Worm (Caenorhabditis elegans): ENCODE results near the gene F55C9.11.
"Not testable (repeated sequence)": the region's sequence is repeated elsewhere in the genome, so short reads cannot be mapped to it uniquely, and the experiment has no call there.

The F55C9.11 gene

ce11 chrV:19309591-19309990, at the start of gene F55C9.11:
TSS of gene F55C9.11 (minus strand) at chrV:19309691.
- TF ChIP-seq dao-5 (tag; optimal IDR thresholded peaks at IDR 0.05) = no peak
- TF ChIP-seq W03F9.2 (tag; optimal IDR thresholded peaks at IDR 0.05) = no peak
- no peak for TF ChIP-seq him-1 (tag; optimal IDR thresholded peaks at IDR 0.05)

ce11 chrV:19358039-19358438, 48.5 kb upstream of the F55C9.11 start:
- no peak for TF ChIP-seq W03F9.2 (tag; optimal IDR thresholded peaks at IDR 0.05)

ce11 chrV:19356717-19357116, 47.2 kb upstream of the F55C9.11 start:
- TF ChIP-seq dao-5 (tag; optimal IDR thresholded peaks at IDR 0.05) (no peak), W03F9.2 (tag; optimal IDR thresholded peaks at IDR 0.05) (no peak), him-1 (tag; optimal IDR thresholded peaks at IDR 0.05) (no peak)

- TF ChIP-seq him-1 (tag; optimal IDR thresholded peaks at IDR 0.05) (no peak), W03F9.2 (tag; optimal IDR thresholded peaks at IDR 0.05) (no peak), dao-5 (tag; optimal IDR thresholded peaks at IDR 0.05) (no peak)
These were observed 45.7 kb upstream of the F55C9.11 start for ce11 chrV:19355219-19355618.

- TF ChIP-seq W03F9.2 (tag; optimal IDR thresholded peaks at IDR 0.05) = no peak
- no peak for TF ChIP-seq dao-5 (tag; optimal IDR thresholded peaks at IDR 0.05)
- no peak for TF ChIP-seq him-1 (tag; optimal IDR thresholded peaks at IDR 0.05)
These were observed 45.0 kb upstream of the F55C9.11 start for ce11 chrV:19354506-19354905.

- TF ChIP-seq dao-5 (tag; optimal IDR thresholded peaks at IDR 0.05) (no peak), W03F9.2 (tag; optimal IDR thresholded peaks at IDR 0.05) (no peak), him-1 (tag; optimal IDR thresholded peaks at IDR 0.05) (no peak)
These were observed 42.5 kb upstream of the F55C9.11 start for ce11 chrV:19351944-19352343.

ce11 chrV:19337333-19337732, 27.8 kb upstream of the F55C9.11 start:
- TF ChIP-seq dao-5 (tag; optimal IDR thresholded peaks at IDR 0.05) (no peak), W03F9.2 (tag; optimal IDR thresholded peaks at IDR 0.05) (no peak), him-1 (tag; optimal IDR thresholded peaks at IDR 0.05) (no peak)

- no peak for TF ChIP-seq him-1 (tag; optimal IDR thresholded peaks at IDR 0.05)
- no peak for TF ChIP-seq dao-5 (tag; optimal IDR thresholded peaks at IDR 0.05)
- no peak for TF ChIP-seq W03F9.2 (tag; optimal IDR thresholded peaks at IDR 0.05)
These were observed 19.8 kb upstream of the F55C9.11 start, which contains the start of gene fbxb-65 for ce11 chrV:19329263-19329662. TSS of gene fbxb-65 (plus strand) at chrV:19329563.

- TF ChIP-seq W03F9.2 (tag; optimal IDR thresholded peaks at IDR 0.05) = no peak
- TF ChIP-seq dao-5 (tag; optimal IDR thresholded peaks at IDR 0.05) = no peak
- TF ChIP-seq him-1 (tag; optimal IDR thresholded peaks at IDR 0.05) = no peak
These were observed 15.9 kb upstream of the F55C9.11 start for ce11 chrV:19325436-19325835.

ce11 chrV:19322387-19322786, 12.9 kb upstream of the F55C9.11 start, which contains the start of gene C43D7.4:
TSS of gene C43D7.4 (minus strand) at chrV:19322487.
- TF ChIP-seq him-1 (tag; optimal IDR thresholded peaks at IDR 0.05) = no peak

ce11 chrV:19320385-19320784, 10.9 kb upstream of the F55C9.11 start, which contains the start of gene sdz-6:
TSS of gene sdz-6 (plus strand) at chrV:19320613.
- no peak for TF ChIP-seq him-1 (tag; optimal IDR thresholded peaks at IDR 0.05)
- TF ChIP-seq dao-5 (tag; optimal IDR thresholded peaks at IDR 0.05) = no peak
- no peak for TF ChIP-seq W03F9.2 (tag; optimal IDR thresholded peaks at IDR 0.05)

ce11 chrV:19319460-19319995, 10.0 kb upstream of the F55C9.11 start, which contains the start of gene C43D7.7:
TSS of gene C43D7.7 (minus strand) at chrV:19319510.
- no peak for TF ChIP-seq dao-5 (tag; optimal IDR thresholded peaks at IDR 0.05)
- TF ChIP-seq W03F9.2 (tag; optimal IDR thresholded peaks at IDR 0.05) = no peak
- TF ChIP-seq him-1 (tag; optimal IDR thresholded peaks at IDR 0.05) = no peak

ce11 chrV:19317058-19317457, 7.6 kb upstream of the F55C9.11 start, which contains the start of gene srh-208:
TSS of gene srh-208 (plus strand) at chrV:19317358.
- TF ChIP-seq dao-5, W03F9.2, him-1 (tag; optimal IDR thresholded peaks at IDR 0.05): not testable (repeated sequence)

ce11 chrV:19312975-19313374, 3.5 kb upstream of the F55C9.11 start, which contains the start of gene fbxb-64:
TSS of gene fbxb-64 (plus strand) at chrV:19313275.
- TF ChIP-seq W03F9.2 (tag; optimal IDR thresholded peaks at IDR 0.05) (no peak), him-1 (tag; optimal IDR thresholded peaks at IDR 0.05) (no peak), dao-5 (tag; optimal IDR thresholded peaks at IDR 0.05) (no peak)

ce11 chrV:19311391-19311790, 1.9 kb upstream of the F55C9.11 start, which contains the start of gene C43D7.8:
TSS of gene C43D7.8 (minus strand) at chrV:19311491.
- TF ChIP-seq dao-5 (tag; optimal IDR thresholded peaks at IDR 0.05) (no peak), W03F9.2 (tag; optimal IDR thresholded peaks at IDR 0.05) (no peak), him-1 (tag; optimal IDR thresholded peaks at IDR 0.05) (no peak)
